Worm (Caenorhabditis elegans) whole organism, L1 larva: Measurements from ENCODE around the gene apc-2.

Experiments used
- C16A3.4 ChIP-seq: fragments of 150-350 bp; optimal IDR thresholded peaks from 2 replicates; lab custom pipeline; 2014; ENCODE audit warnings: missing biosample characterization, missing genetic modification characterization
- C34B4.2 ChIP-seq: sonication (generic microtip); optimal IDR thresholded peaks from 2 replicates; lab custom pipeline; 2017; ENCODE audit warnings: mild to moderate bottlenecking, missing genetic modification characterization, missing compliant biosample characterization
- F16B12.6 ChIP-seq: fragments of 150-350 bp; optimal IDR thresholded peaks from 2 replicates; lab custom pipeline; 2014; ENCODE audit warnings: missing biosample characterization, missing genetic modification characterization
- Y116A8C.19 ChIP-seq: sonication (generic microtip); optimal IDR thresholded peaks from 2 replicates; lab custom pipeline; 2016; ENCODE audit warnings: missing compliant biosample characterization, missing genetic modification characterization, borderline replicate concordance
- alr-1 ChIP-seq: fragments of 200-800 bp; sonication (Bioruptor generic); optimal IDR thresholded peaks from 2 replicates; lab custom pipeline; 2018; ENCODE audit warnings: borderline replicate concordance, mild to moderate bottlenecking, missing genetic modification characterization, missing compliant biosample characterization
- ama-1 ChIP-seq: fragments of 150-350 bp; optimal IDR thresholded peaks from 2 replicates; lab custom pipeline; 2014
- blmp-1 ChIP-seq: fragments of 150-350 bp; optimal IDR thresholded peaks from 2 replicates; lab custom pipeline; 2014; ENCODE audit warnings: missing biosample characterization, missing genetic modification characterization
- ceh-63 ChIP-seq: fragments of 200-800 bp; sonication (Bioruptor generic); optimal IDR thresholded peaks from 2 replicates; lab custom pipeline; 2018; ENCODE audit warnings: mild to moderate bottlenecking, missing genetic modification characterization, missing compliant biosample characterization
- ceh-82 ChIP-seq, 3 experiments: fragments of 150-350 bp in 1 of 3; sonication (generic microtip) in 2 of 3; optimal IDR thresholded peaks; 2 replicates each; lab custom pipeline; 2014 to 2017; ENCODE audit warnings: missing biosample characterization in 3 of 3, missing genetic modification characterization in 3 of 3
- dpl-1 ChIP-seq, 3 experiments: fragments of 150-350 bp in 2 of 3; sonication (generic microtip) in 1 of 3; optimal IDR thresholded peaks; 2 replicates each; lab custom pipeline; 2014 to 2017; ENCODE audit warnings: missing biosample characterization in 3 of 3, missing genetic modification characterization in 3 of 3, missing genetic modification reagents in 3 of 3
- dsc-1 ChIP-seq: sonication (generic microtip); optimal IDR thresholded peaks from 2 replicates; lab custom pipeline; 2016; ENCODE audit warnings: mild to moderate bottlenecking, missing genetic modification characterization, missing compliant biosample characterization
- efl-1 ChIP-seq, 4 experiments: fragments of 150-350 bp; optimal IDR thresholded peaks in 3 of 4; peaks in 1 of 4; 1 replicate in 1 of 4; 2 replicates in 3 of 4; lab custom pipeline; 2014; ENCODE audit warnings: missing biosample characterization in 2 of 4, missing genetic modification characterization in 2 of 4, missing genetic modification reagents in 2 of 4
- efl-3 ChIP-seq: fragments of 200-800 bp; sonication (Bioruptor generic); optimal IDR thresholded peaks from 2 replicates; lab custom pipeline; 2018; ENCODE audit warnings: mild to moderate bottlenecking, missing genetic modification characterization, missing compliant biosample characterization
- egl-27 ChIP-seq, 2 experiments: fragments of 150-350 bp in 1 of 2; sonication (generic microtip); optimal IDR thresholded peaks; 3 replicates each; lab custom pipeline; 2017 to 2018; ENCODE audit warnings: missing biosample characterization in 2 of 2, missing genetic modification characterization in 2 of 2, missing genetic modification reagents in 2 of 2
- elt-2 ChIP-seq: sonication (generic microtip); optimal IDR thresholded peaks from 2 replicates; lab custom pipeline; 2016; ENCODE audit warnings: missing genetic modification characterization, mild to moderate bottlenecking, inconsistent platforms, missing compliant biosample characterization, missing genetic modification reagents
- fkh-10 ChIP-seq: sonication (generic microtip); optimal IDR thresholded peaks from 2 replicates; lab custom pipeline; 2017; ENCODE audit warnings: missing biosample characterization, missing genetic modification reagents, missing genetic modification characterization
- fkh-4 ChIP-seq: sonication (generic microtip); optimal IDR thresholded peaks from 2 replicates; lab custom pipeline; 2016; ENCODE audit warnings: missing compliant biosample characterization, missing genetic modification characterization, borderline replicate concordance
- fkh-8 ChIP-seq: sonication (generic microtip); optimal IDR thresholded peaks from 2 replicates; lab custom pipeline; 2016; ENCODE audit warnings: mild to moderate bottlenecking, missing genetic modification characterization, missing compliant biosample characterization
- lin-13 ChIP-seq: fragments of 150-350 bp; optimal IDR thresholded peaks from 2 replicates; lab custom pipeline; 2014; ENCODE audit warnings: missing biosample characterization, missing genetic modification reagents, missing genetic modification characterization
- lin-14 ChIP-seq: fragments of 200-800 bp; sonication (Bioruptor generic); optimal IDR thresholded peaks from 2 replicates; lab custom pipeline; 2018; ENCODE audit warnings: mild to moderate bottlenecking, missing genetic modification characterization, moderate library complexity, missing compliant biosample characterization
- lin-35 ChIP-seq, 2 experiments: fragments of 150-350 bp; optimal IDR thresholded peaks; 2 replicates each; lab custom pipeline; 2014; ENCODE audit warnings: missing biosample characterization in 2 of 2, missing genetic modification characterization in 2 of 2, missing genetic modification reagents in 2 of 2
- lir-3 ChIP-seq: sonication (generic microtip); optimal IDR thresholded peaks from 2 replicates; lab custom pipeline; 2016; ENCODE audit warnings: mild to moderate bottlenecking, missing genetic modification characterization, moderate library complexity, missing compliant biosample characterization; ENCODE audit not compliant: poor library complexity
- lsy-2 ChIP-seq, 2 experiments: fragments of 150-350 bp; optimal IDR thresholded peaks; 2 replicates each; lab custom pipeline; 2014; ENCODE audit warnings: missing biosample characterization in 2 of 2, missing genetic modification characterization in 2 of 2
- mdl-1 ChIP-seq, 2 experiments: fragments of 150-350 bp; optimal IDR thresholded peaks; 2 replicates each; lab custom pipeline; 2014 to 2017; ENCODE audit warnings: missing biosample characterization in 2 of 2, missing genetic modification characterization in 2 of 2, inconsistent platforms in 1 of 2
- mep-1 ChIP-seq: fragments of 150-350 bp; optimal IDR thresholded peaks from 2 replicates; lab custom pipeline; 2014; ENCODE audit warnings: missing biosample characterization, missing genetic modification characterization
- nhr-11 ChIP-seq: fragments of 150-350 bp; optimal IDR thresholded peaks from 2 replicates; lab custom pipeline; 2014; ENCODE audit warnings: missing biosample characterization, missing genetic modification characterization
- nhr-19 ChIP-seq: fragments of 200-800 bp; sonication (Bioruptor generic); conservative IDR thresholded peaks from 2 replicates; pipeline ENCODE4 v1.3.6; 2022; ENCODE audit warnings: missing genetic modification characterization, missing compliant biosample characterization
- nhr-20 ChIP-seq: sonication (generic microtip); optimal IDR thresholded peaks from 2 replicates; lab custom pipeline; 2016; ENCODE audit warnings: mild to moderate bottlenecking, missing genetic modification characterization, missing compliant biosample characterization
- nhr-47 ChIP-seq: sonication (generic microtip); optimal IDR thresholded peaks from 2 replicates; lab custom pipeline; 2016; ENCODE audit warnings: mild to moderate bottlenecking, missing genetic modification characterization, moderate library complexity, missing compliant biosample characterization
- nhr-71 ChIP-seq: sonication (generic microtip); optimal IDR thresholded peaks from 2 replicates; lab custom pipeline; 2016; ENCODE audit warnings: mild to moderate bottlenecking, missing genetic modification characterization, moderate library complexity, missing compliant biosample characterization
- nhr-77 ChIP-seq: fragments of 150-350 bp; optimal IDR thresholded peaks from 2 replicates; lab custom pipeline; 2014; ENCODE audit warnings: missing biosample characterization, missing genetic modification characterization
- pag-3 ChIP-seq: sonication (generic microtip); optimal IDR thresholded peaks from 2 replicates; lab custom pipeline; 2017; ENCODE audit warnings: missing genetic modification characterization, mild to moderate bottlenecking, missing compliant biosample characterization, antibody characterized with exemption, borderline replicate concordance; ENCODE audit not compliant: insufficient read depth
- pax-3 ChIP-seq: fragments of 200-800 bp; sonication (Bioruptor generic); optimal IDR thresholded peaks from 2 replicates; lab custom pipeline; 2018; ENCODE audit warnings: mild to moderate bottlenecking, missing genetic modification characterization, moderate library complexity, missing compliant biosample characterization
- rnt-1 ChIP-seq: sonication (generic microtip); optimal IDR thresholded peaks from 2 replicates; lab custom pipeline; 2016; ENCODE audit warnings: mild to moderate bottlenecking, missing genetic modification characterization, moderate library complexity, missing compliant biosample characterization
- skn-1 ChIP-seq: fragments of 150-350 bp; optimal IDR thresholded peaks from 2 replicates; lab custom pipeline; 2014; ENCODE audit warnings: missing biosample characterization, missing genetic modification characterization
- snpc-4 ChIP-seq: fragments of 150-350 bp; optimal IDR thresholded peaks from 2 replicates; lab custom pipeline; 2014; ENCODE audit warnings: missing biosample characterization, missing genetic modification characterization
- snu-23 ChIP-seq: sonication (generic microtip); optimal IDR thresholded peaks from 2 replicates; lab custom pipeline; 2016; ENCODE audit warnings: missing genetic modification characterization, missing compliant biosample characterization
- sptf-1 ChIP-seq: fragments of 150-350 bp; optimal IDR thresholded peaks from 2 replicates; lab custom pipeline; 2014; ENCODE audit warnings: missing biosample characterization, missing genetic modification characterization
- swsn-7 ChIP-seq: sonication (generic microtip); optimal IDR thresholded peaks from 2 replicates; lab custom pipeline; 2016; ENCODE audit warnings: missing genetic modification characterization, missing compliant biosample characterization
- tbx-2 ChIP-seq: sonication (generic microtip); optimal IDR thresholded peaks from 2 replicates; lab custom pipeline; 2016; ENCODE audit warnings: missing genetic modification characterization, missing compliant biosample characterization
- tlp-1 ChIP-seq: fragments of 150-350 bp; optimal IDR thresholded peaks from 2 replicates; lab custom pipeline; 2014; ENCODE audit warnings: missing biosample characterization, missing genetic modification characterization
- unc-130 ChIP-seq: fragments of 150-350 bp; optimal IDR thresholded peaks from 2 replicates; lab custom pipeline; 2017; ENCODE audit warnings: missing biosample characterization, missing genetic modification characterization, inconsistent platforms
- unc-86 ChIP-seq: sonication (generic microtip); optimal IDR thresholded peaks from 2 replicates; lab custom pipeline; 2016; ENCODE audit warnings: missing genetic modification characterization, missing compliant biosample characterization
- vab-15 ChIP-seq: sonication (generic microtip); optimal IDR thresholded peaks from 2 replicates; lab custom pipeline; 2017; ENCODE audit warnings: missing genotype, mild to moderate bottlenecking, missing genetic modification characterization, missing compliant biosample characterization
- xbp-1 ChIP-seq: sonication (generic microtip); optimal IDR thresholded peaks from 2 replicates; lab custom pipeline; 2016; ENCODE audit warnings: missing genetic modification characterization, missing compliant biosample characterization
- ztf-11 ChIP-seq, 2 experiments: sonication (generic microtip); optimal IDR thresholded peaks; 2 replicates each; lab custom pipeline; 2016 to 2017; ENCODE audit warnings: missing genetic modification characterization in 2 of 2, missing biosample characterization in 1 of 2, missing compliant biosample characterization in 1 of 2

apc-2 gene

DNA sequence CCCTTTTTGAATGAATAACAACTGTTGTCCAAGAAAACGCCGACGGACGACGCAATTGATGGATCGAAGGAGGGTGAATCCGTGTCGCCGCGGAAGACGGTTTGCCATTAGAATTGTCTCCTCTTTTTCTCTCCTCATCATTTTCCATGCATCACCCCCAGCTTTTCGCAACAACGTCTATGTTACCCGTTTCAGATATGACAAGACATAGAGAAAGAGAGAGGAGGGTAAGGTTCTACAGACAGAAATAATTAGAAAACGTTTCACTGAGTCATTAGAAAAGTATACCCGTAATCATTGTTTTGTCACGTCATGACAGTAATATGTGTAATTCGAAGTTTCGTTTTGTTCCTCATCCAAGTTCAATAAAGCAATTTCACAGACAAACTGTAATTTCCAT, 25.3 kb downstream of the apc-2 start:
- TF ChIP-seq blmp-1 (peak; percentile 12), pax-3 (no peak), efl-1 (optimal IDR thresholded peaks at IDR 0.05; lab: Kevin White, UChicago) (no peak), efl-1 (GFP tag; optimal IDR thresholded peaks at IDR 0.05 in 1 of 2; lab: Kevin White, UChicago) (peak in 1 of 2 experiments; percentile 88)

DNA sequence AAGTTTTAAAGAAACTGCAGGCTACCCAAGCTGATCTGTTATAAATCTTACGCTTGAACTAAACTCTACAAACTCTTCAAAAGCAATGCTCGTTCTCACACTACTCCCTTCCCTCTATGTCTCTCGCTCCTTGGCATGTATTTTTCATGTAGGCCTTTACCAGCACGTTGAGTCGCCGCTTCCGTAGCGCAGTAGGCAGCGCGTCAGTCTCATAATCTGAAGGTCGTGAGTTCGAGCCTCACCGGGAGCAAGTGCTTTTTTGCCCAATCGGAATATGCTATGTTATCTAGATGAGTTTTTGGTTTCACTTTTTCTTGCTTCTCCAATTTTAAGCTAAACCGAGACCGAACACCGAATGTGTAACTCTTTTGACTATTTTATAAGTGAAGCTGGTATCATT, 26.0 kb downstream of the apc-2 start:
- TF ChIP-seq sptf-1 (tag; lab: Kevin White, UChicago) (no peak), mep-1 (tag; lab: Kevin White, UChicago) (peak; percentile 49), rnt-1 (peak; percentile 61), nhr-20 (peak; percentile 51), ceh-82 (tag; optimal IDR thresholded peaks at IDR 0.05; lab: Kevin White, UChicago) (peak; percentile 19 to 54 (median 41)), mdl-1 (tag; optimal IDR thresholded peaks at IDR 0.05; lab: Kevin White, UChicago) (peak in 1 of 2 experiments; percentile 47), swsn-7 (tag; lab: Kevin White, UChicago) (peak; percentile 64), snpc-4 (tag; lab: Kevin White, UChicago) (no peak), unc-130 (tag; lab: Kevin White, UChicago) (no peak), skn-1 (tag; lab: Kevin White, UChicago) (peak; percentile 10), lsy-2 (tag; optimal IDR thresholded peaks at IDR 0.05; lab: Kevin White, UChicago) (peak; percentile 52 to 68), nhr-77 (peak; percentile 31), ceh-63 (GFP tag; lab: Kevin White, UChicago) (no peak), lin-35 (GFP tag; optimal IDR thresholded peaks at IDR 0.05; lab: Kevin White, UChicago) (peak; percentile 60 to 64), F16B12.6 (no peak), nhr-47 (tag; lab: Kevin White, UChicago) (peak; percentile 71), pag-3 (tag; lab: Kevin White, UChicago) (no peak), fkh-10 (GFP tag; lab: Kevin White, UChicago) (peak; percentile 23), nhr-71 (peak; percentile 62), lin-13 (GFP tag; lab: Kevin White, UChicago) (no peak), vab-15 (tag; lab: Kevin White, UChicago) (peak; percentile 11), unc-86 (peak; percentile 18), efl-3 (GFP tag; lab: Kevin White, UChicago) (no peak), tbx-2 (peak; percentile 23), fkh-8 (tag; lab: Kevin White, UChicago) (peak; percentile 57), ztf-11 (tag; optimal IDR thresholded peaks at IDR 0.05; lab: Kevin White, UChicago) (no peak), xbp-1 (tag; lab: Kevin White, UChicago) (peak; percentile 53), lir-3 (tag; lab: Kevin White, UChicago) (peak; percentile 18), dsc-1 (tag; lab: Kevin White, UChicago) (peak; percentile 61), dpl-1 (GFP tag; optimal IDR thresholded peaks at IDR 0.05; lab: Kevin White, UChicago) (peak in 2 of 3 experiments; percentile 24 to 47), efl-1 (optimal IDR thresholded peaks at IDR 0.05; lab: Kevin White, UChicago) (peak; percentile 36 to 51), efl-1 (GFP tag; optimal IDR thresholded peaks at IDR 0.05 in 1 of 2; lab: Kevin White, UChicago) (peak; percentile 37 to 95), egl-27 (tag; optimal IDR thresholded peaks at IDR 0.05; lab: Kevin White, UChicago) (no peak), lin-14 (peak; percentile 52), C16A3.4 (peak; percentile 39), snu-23 (GFP tag; lab: Kevin White, UChicago) (peak; percentile 67), Y116A8C.19 (no peak), nhr-19 (GFP tag; lab: Robert Waterston, UW) (peak; percentile 52; the same call in 1 of the 2 replicates)

ce11 chrIII:8108490-8108889, 28.1 kb downstream of the apc-2 start, which contains the start of gene C14B9.3:
C14B9.3 (plus strand) TSS chrIII:8108790.
- no peak for TF ChIP-seq fkh-4 (tag; lab: Kevin White, UChicago)
- no peak for TF ChIP-seq elt-2
- TF ChIP-seq ama-1, result no peak
- no peak for TF ChIP-seq C34B4.2 (tag; lab: Kevin White, UChicago)
- TF ChIP-seq lin-35 (GFP tag; optimal IDR thresholded peaks at IDR 0.05; lab: Kevin White, UChicago), result no peak
- no peak for TF ChIP-seq nhr-20
- TF ChIP-seq tlp-1, result no peak
- no peak for TF ChIP-seq lin-13 (GFP tag; lab: Kevin White, UChicago)
- no peak for TF ChIP-seq blmp-1
- TF ChIP-seq alr-1, result no peak
- no peak for TF ChIP-seq nhr-11 (tag; lab: Kevin White, UChicago)
- no peak for TF ChIP-seq efl-1 (optimal IDR thresholded peaks at IDR 0.05; lab: Kevin White, UChicago)
- no peak for TF ChIP-seq efl-1 (GFP tag; optimal IDR thresholded peaks at IDR 0.05 in 1 of 2; lab: Kevin White, UChicago)
